Worm (Caenorhabditis elegans): ENCODE results near the gene C39B10.3.

C39B10.3 gene

ce11 chrX:10435492-10435939 is 8.4 kb upstream of the C39B10.3 start (continued):
- TF ChIP-seq ztf-11 (tag; optimal IDR thresholded peaks at IDR 0.05) (no peak), lsy-2 (tag; optimal IDR thresholded peaks at IDR 0.05) (peak; percentile 36 to 68), egl-13 (tag; optimal IDR thresholded peaks at IDR 0.05) (peak; percentile 3), dsc-1 (tag; optimal IDR thresholded peaks at IDR 0.05) (peak; percentile 56), ceh-82 (tag; optimal IDR thresholded peaks at IDR 0.05) (peak; percentile 35 to 68 (median 36)), swsn-7 (tag; optimal IDR thresholded peaks at IDR 0.05) (peak; percentile 72), nhr-47 (tag; optimal IDR thresholded peaks at IDR 0.05) (peak; percentile 75), irx-1 (tag; optimal IDR thresholded peaks at IDR 0.05) (peak; percentile 47), unc-86 (tag; optimal IDR thresholded peaks at IDR 0.05) (peak; percentile 85), pax-3 (tag; optimal IDR thresholded peaks at IDR 0.05) (peak; percentile 40), efl-1 (optimal IDR thresholded peaks at IDR 0.05) (peak; percentile 28 to 52), efl-1 (GFP tag; optimal IDR thresholded peaks at IDR 0.05 in 1 of 2) (peak in 1 of 2 experiments; percentile 60)

- TF ChIP-seq hlh-4 (tag; optimal IDR thresholded peaks at IDR 0.05) (no peak), ceh-82 (tag; optimal IDR thresholded peaks at IDR 0.05) (no peak), fos-1 (tag; optimal IDR thresholded peaks at IDR 0.05) (no peak), lin-14 (GFP tag; optimal IDR thresholded peaks at IDR 0.05) (peak; percentile 49), snu-23 (GFP tag; optimal IDR thresholded peaks at IDR 0.05) (peak; percentile 12), nhr-20 (tag; optimal IDR thresholded peaks at IDR 0.05) (no peak), snpc-4 (tag; optimal IDR thresholded peaks at IDR 0.05) (no peak), nhr-77 (tag; optimal IDR thresholded peaks at IDR 0.05) (no peak), lin-39 (tag; optimal IDR thresholded peaks at IDR 0.05) (no peak), ets-5 (GFP tag; IDR thresholded peaks at IDR 0.05) (no peak), mab-9 (GFP tag; IDR thresholded peaks at IDR 0.05) (no peak), zag-1 (tag; optimal IDR thresholded peaks at IDR 0.05) (no peak), tlp-1 (tag; optimal IDR thresholded peaks at IDR 0.05) (no peak), mep-1 (tag; optimal IDR thresholded peaks at IDR 0.05) (peak; percentile 24), mef-2 (tag; optimal IDR thresholded peaks at IDR 0.05) (no peak), efl-3 (GFP tag; optimal IDR thresholded peaks at IDR 0.05) (no peak), hpl-2 (GFP tag; optimal IDR thresholded peaks at IDR 0.05) (no peak), ama-1 (optimal IDR thresholded peaks at IDR 0.05) (no peak), hlh-17 (GFP tag; optimal IDR thresholded peaks at IDR 0.05; ENCODE audit: borderline replicate concordance) (no peak), nhr-85 (tag) (peak; percentile 76), egl-27 (tag; optimal IDR thresholded peaks at IDR 0.05) (no peak), xbp-1 (tag; optimal IDR thresholded peaks at IDR 0.05) (no peak), Y116A8C.19 (tag; optimal IDR thresholded peaks at IDR 0.05; ENCODE audit: borderline replicate concordance) (no peak)
These were observed 6.5 kb upstream of the C39B10.3 start for ce11 chrX:10437421-10437820.

ce11 chrX:10440781-10441180 is 3.2 kb upstream of the C39B10.3 start:
- TF ChIP-seq nhr-20 (tag; optimal IDR thresholded peaks at IDR 0.05) (no peak), elt-2 (tag; optimal IDR thresholded peaks at IDR 0.05) (peak; percentile 46)

ce11 chrX:10444705-10445104 is 769 bp downstream of the C39B10.3 start, which contains the start of gene C39B10.4:
Gene C39B10.4 (plus strand): TSS chrX:10445005.
- no peak for TF ChIP-seq C34B4.2 (tag; optimal IDR thresholded peaks at IDR 0.05)
- TF ChIP-seq mep-1 (tag; optimal IDR thresholded peaks at IDR 0.05): no peak
- no peak for TF ChIP-seq isw-1 (GFP tag; IDR thresholded peaks at IDR 0.05)
- no peak for TF ChIP-seq unc-130 (tag; optimal IDR thresholded peaks at IDR 0.05)
- no peak for TF ChIP-seq hlh-4 (tag; optimal IDR thresholded peaks at IDR 0.05)
- TF ChIP-seq nhr-28 (tag; optimal IDR thresholded peaks at IDR 0.05): no peak
- TF ChIP-seq ceh-82 (tag; optimal IDR thresholded peaks at IDR 0.05): no peak
- TF ChIP-seq ets-5 (GFP tag; IDR thresholded peaks at IDR 0.05): no peak
- TF ChIP-seq nhr-11 (tag; optimal IDR thresholded peaks at IDR 0.05): no peak
- TF ChIP-seq ceh-88 (GFP tag; IDR thresholded peaks at IDR 0.05): no peak
- no peak for TF ChIP-seq nhr-76 (tag; optimal IDR thresholded peaks at IDR 0.05)

All from whole organism, L1 larva.